Worm (Caenorhabditis elegans) whole organism, L3 larva: ENCODE measurements around the gene F36H9.5.

Source experiments
- R02D3.7 ChIP-seq: fragments of 150-350 bp; optimal IDR thresholded peaks from 2 replicates; lab custom pipeline; 2014; ENCODE audit warnings: missing biosample characterization, missing genetic modification characterization
- ZK546.5 ChIP-seq: sonication (generic microtip); optimal IDR thresholded peaks from 2 replicates; lab custom pipeline; 2017; ENCODE audit warnings: missing biosample characterization, missing genetic modification characterization
- aly-2 ChIP-seq: fragments of 150-350 bp; optimal IDR thresholded peaks from 2 replicates; lab custom pipeline; 2014; ENCODE audit warnings: missing biosample characterization, missing genetic modification characterization
- ama-1 ChIP-seq: fragments of 150-350 bp; optimal IDR thresholded peaks from 2 replicates; lab custom pipeline; 2018
- ceh-28 ChIP-seq: fragments of 150-350 bp; optimal IDR thresholded peaks from 2 replicates; lab custom pipeline; 2014; ENCODE audit warnings: missing biosample characterization, missing genetic modification reagents, missing genetic modification characterization
- ceh-9 ChIP-seq: sonication (generic microtip); optimal IDR thresholded peaks from 2 replicates; lab custom pipeline; 2018; ENCODE audit warnings: missing biosample characterization, missing genetic modification characterization
- egl-27 ChIP-seq: sonication (generic microtip); optimal IDR thresholded peaks from 4 replicates; lab custom pipeline; 2017; ENCODE audit warnings: missing biosample characterization, missing genetic modification reagents, missing genetic modification characterization
- elt-1 ChIP-seq: fragments of 150-350 bp; optimal IDR thresholded peaks from 2 replicates; lab custom pipeline; 2014; ENCODE audit warnings: missing biosample characterization, missing genetic modification characterization
- elt-3 ChIP-seq, 3 experiments: fragments of 150-350 bp in 1 of 3; sonication (generic microtip) in 2 of 3; optimal IDR thresholded peaks; 2 replicates in 2 of 3; 4 replicates in 1 of 3; lab custom pipeline; 2014 to 2017; ENCODE audit warnings: missing biosample characterization in 3 of 3, missing genetic modification characterization in 3 of 3
- eor-1 ChIP-seq, 2 experiments: fragments of 150-350 bp; optimal IDR thresholded peaks; 2 replicates each; lab custom pipeline; 2014 to 2018; ENCODE audit warnings: missing biosample characterization in 2 of 2, missing genetic modification characterization in 2 of 2
- fkh-10 ChIP-seq: sonication (generic microtip); optimal IDR thresholded peaks from 2 replicates; lab custom pipeline; 2017; ENCODE audit warnings: missing biosample characterization, missing genetic modification reagents, missing genetic modification characterization
- fkh-2 ChIP-seq: fragments of 150-350 bp; optimal IDR thresholded peaks from 2 replicates; lab custom pipeline; 2014; ENCODE audit warnings: missing biosample characterization, missing genetic modification reagents, missing genetic modification characterization
- jun-1 ChIP-seq: fragments of 150-350 bp; optimal IDR thresholded peaks from 2 replicates; lab custom pipeline; 2014; ENCODE audit warnings: missing biosample characterization, missing genetic modification reagents, missing genetic modification characterization
- lin-15B ChIP-seq: fragments of 150-350 bp; optimal IDR thresholded peaks from 2 replicates; lab custom pipeline; 2014; ENCODE audit warnings: missing biosample characterization, missing genetic modification characterization
- lin-39 ChIP-seq: fragments of 150-350 bp; optimal IDR thresholded peaks from 2 replicates; lab custom pipeline; 2018; ENCODE audit warnings: missing biosample characterization, missing genetic modification reagents, missing genetic modification characterization
- mdl-1 ChIP-seq: fragments of 150-350 bp; optimal IDR thresholded peaks from 2 replicates; lab custom pipeline; 2014; ENCODE audit warnings: missing biosample characterization, missing genetic modification characterization
- mml-1 ChIP-seq: fragments of 150-350 bp; sonication (generic microtip); optimal IDR thresholded peaks from 3 replicates; lab custom pipeline; 2014; ENCODE audit warnings: missing biosample characterization, missing genetic modification characterization
- nfya-1 ChIP-seq: sonication (generic microtip); optimal IDR thresholded peaks from 2 replicates; lab custom pipeline; 2017; ENCODE audit warnings: missing genetic modification characterization, mild to moderate bottlenecking, missing compliant biosample characterization, antibody characterized with exemption, moderate library complexity; ENCODE audit not compliant: insufficient read depth
- nhr-12 ChIP-seq: fragments of 150-350 bp; optimal IDR thresholded peaks from 2 replicates; lab custom pipeline; 2014; ENCODE audit warnings: missing biosample characterization, missing genetic modification characterization
- nhr-23 ChIP-seq: fragments of 150-350 bp; optimal IDR thresholded peaks from 2 replicates; lab custom pipeline; 2014; ENCODE audit warnings: missing biosample characterization, missing genetic modification reagents, missing genetic modification characterization
- nhr-237 ChIP-seq: fragments of 150-350 bp; optimal IDR thresholded peaks from 2 replicates; lab custom pipeline; 2014; ENCODE audit warnings: missing biosample characterization, missing genetic modification characterization
- nhr-25 ChIP-seq: sonication (generic microtip); optimal IDR thresholded peaks from 2 replicates; lab custom pipeline; 2017; ENCODE audit warnings: missing biosample characterization, missing genetic modification characterization
- nhr-28 ChIP-seq: fragments of 150-350 bp; optimal IDR thresholded peaks from 2 replicates; lab custom pipeline; 2014; ENCODE audit warnings: missing biosample characterization, missing genetic modification characterization
- nhr-43 ChIP-seq: sonication (generic microtip); optimal IDR thresholded peaks from 2 replicates; lab custom pipeline; 2016; ENCODE audit warnings: mild to moderate bottlenecking, missing genetic modification characterization, missing compliant biosample characterization; ENCODE audit not compliant: poor library complexity, severe bottlenecking
- nhr-76 ChIP-seq: fragments of 150-350 bp; sonication (generic microtip); optimal IDR thresholded peaks from 5 replicates; lab custom pipeline; 2014; ENCODE audit warnings: missing biosample characterization, missing genetic modification characterization
- pha-4 ChIP-seq: fragments of 150-350 bp; optimal IDR thresholded peaks from 2 replicates; lab custom pipeline; 2014; ENCODE audit warnings: missing biosample characterization, missing genetic modification reagents, missing genetic modification characterization
- pqm-1 ChIP-seq: fragments of 150-350 bp; optimal IDR thresholded peaks from 2 replicates; lab custom pipeline; 2017; ENCODE audit warnings: missing biosample characterization, missing genetic modification characterization, inconsistent platforms
- sea-2 ChIP-seq: fragments of 150-350 bp; sonication (generic microtip); optimal IDR thresholded peaks from 4 replicates; lab custom pipeline; 2014; ENCODE audit warnings: missing biosample characterization, missing genetic modification reagents, missing genetic modification characterization
- snpc-4 ChIP-seq: fragments of 150-350 bp; optimal IDR thresholded peaks from 2 replicates; lab custom pipeline; 2014; ENCODE audit warnings: missing biosample characterization, missing genetic modification characterization
- tbx-2 ChIP-seq: sonication (generic microtip); optimal IDR thresholded peaks from 2 replicates; lab custom pipeline; 2016; ENCODE audit warnings: mild to moderate bottlenecking, missing genetic modification characterization, missing compliant biosample characterization
- unc-39 ChIP-seq: sonication (generic microtip); optimal IDR thresholded peaks from 4 replicates; lab custom pipeline; 2017; ENCODE audit warnings: missing biosample characterization, missing genetic modification characterization
- unc-62 ChIP-seq: fragments of 150-350 bp; sonication (generic microtip); optimal IDR thresholded peaks from 4 replicates; lab custom pipeline; 2014; ENCODE audit warnings: missing biosample characterization, missing genetic modification reagents, missing genetic modification characterization

Gene F36H9.5

ce11 chrV:1789495-1789894, 7.7 kb upstream of the F36H9.5 start:
- TF ChIP-seq nfya-1 (tag; lab: Kevin White, UChicago) (peak; percentile 24), unc-62 (GFP tag; lab: Kevin White, UChicago) (no peak), lin-39 (tag; lab: Kevin White, UChicago) (no peak), nhr-43 (tag; lab: Kevin White, UChicago) (peak; percentile 92), nhr-23 (tag; lab: Kevin White, UChicago) (peak; percentile 28), lin-15B (tag; lab: Kevin White, UChicago) (no peak), elt-1 (tag; lab: Kevin White, UChicago) (peak; percentile 11), tbx-2 (tag; lab: Kevin White, UChicago) (peak; percentile 8), nhr-25 (tag; lab: Kevin White, UChicago) (peak; percentile 93), elt-3 (tag; optimal IDR thresholded peaks at IDR 0.05; lab: Kevin White, UChicago) (peak in 1 of 3 experiments; percentile 16)

- TF ChIP-seq fkh-2 (tag; lab: Kevin White, UChicago) (no peak), unc-62 (GFP tag; lab: Kevin White, UChicago) (no peak), tbx-2 (tag; lab: Kevin White, UChicago) (no peak)
Observed at ce11 chrV:1788157-1788556, 6.3 kb upstream of the F36H9.5 start, which contains the start of gene F36H9.2. TSS of gene F36H9.2 (plus strand) at chrV:1788457.

ce11 chrV:1779994-1780393, 1.8 kb downstream of the F36H9.5 start:
- TF ChIP-seq elt-3 (tag; optimal IDR thresholded peaks at IDR 0.05; lab: Kevin White, UChicago) (no peak), nfya-1 (tag; lab: Kevin White, UChicago) (peak; percentile 86), nhr-12 (tag; lab: Kevin White, UChicago) (no peak), jun-1 (no peak), R02D3.7 (tag; lab: Kevin White, UChicago) (no peak), ceh-9 (tag; lab: Kevin White, UChicago) (no peak), fkh-2 (tag; lab: Kevin White, UChicago) (no peak), mdl-1 (no peak), ceh-28 (tag; lab: Kevin White, UChicago) (no peak)

- TF ChIP-seq pha-4 (tag; lab: Kevin White, UChicago), result no peak
- no peak for TF ChIP-seq fkh-2 (tag; lab: Kevin White, UChicago)
- TF ChIP-seq ceh-28 (tag; lab: Kevin White, UChicago), result no peak
- TF ChIP-seq elt-1 (tag; lab: Kevin White, UChicago), result no peak
- no peak for TF ChIP-seq nhr-25 (tag; lab: Kevin White, UChicago)
- no peak for TF ChIP-seq tbx-2 (tag; lab: Kevin White, UChicago)
- no peak for TF ChIP-seq aly-2
- TF ChIP-seq unc-39, result no peak
- TF ChIP-seq nhr-237 (tag; lab: Kevin White, UChicago), result no peak
- TF ChIP-seq nhr-12 (tag; lab: Kevin White, UChicago), result no peak
- TF ChIP-seq jun-1, result no peak
- no peak for TF ChIP-seq fkh-10 (GFP tag; lab: Kevin White, UChicago)
Observed at ce11 chrV:1779136-1779535, 2.7 kb downstream of the F36H9.5 start, which contains the start of gene F36H9.4. TSS of gene F36H9.4 (minus strand) at chrV:1779236.

- TF ChIP-seq egl-27 (tag; lab: Kevin White, UChicago) (no peak), snpc-4 (tag; lab: Kevin White, UChicago) (no peak), mml-1 (tag; lab: Kevin White, UChicago) (no peak), unc-62 (GFP tag; lab: Kevin White, UChicago) (no peak), nfya-1 (tag; lab: Kevin White, UChicago) (no peak), pha-4 (tag; lab: Kevin White, UChicago) (no peak), elt-3 (tag; optimal IDR thresholded peaks at IDR 0.05; lab: Kevin White, UChicago) (no peak), sea-2 (no peak), nhr-43 (tag; lab: Kevin White, UChicago) (no peak), pqm-1 (tag; lab: Kevin White, UChicago) (no peak), nhr-28 (tag; lab: Kevin White, UChicago) (no peak), mdl-1 (no peak), ama-1 (lab: Kevin White, UChicago) (no peak), eor-1 (tag; optimal IDR thresholded peaks at IDR 0.05; lab: Kevin White, UChicago) (no peak), jun-1 (no peak), nhr-12 (tag; lab: Kevin White, UChicago) (no peak), ZK546.5 (tag; lab: Kevin White, UChicago) (no peak), nhr-76 (no peak)
Observed at ce11 chrV:1774874-1775589, 6.8 kb downstream of the F36H9.5 start, which contains the start of gene F36H9.7. TSS of gene F36H9.7 (minus strand) at chrV:1774924.
